Worm (Caenorhabditis elegans) whole organism, L4 larva: ENCODE data around the gene B0284.3.

ENCODE experiments used
- F44E2.7 ChIP-seq: fragments of 200-800 bp; sonication (Bioruptor generic); IDR thresholded peaks from 2 replicates; pipeline ENCODE4 v2.1.2; 2022; ENCODE audit warnings: missing genetic modification characterization, missing compliant biosample characterization
- F49E8.2 ChIP-seq: sonication (generic microtip); optimal IDR thresholded peaks from 2 replicates; lab custom pipeline; 2016; ENCODE audit warnings: missing compliant biosample characterization, mild to moderate bottlenecking, missing genetic modification characterization, borderline replicate concordance
- T20F7.1 ChIP-seq: fragments of 200-800 bp; sonication (Bioruptor generic); optimal IDR thresholded peaks from 2 replicates; lab custom pipeline; 2018; ENCODE audit warnings: mild to moderate bottlenecking, missing genetic modification characterization, missing compliant biosample characterization
- T26A8.4 ChIP-seq: fragments of 200-800 bp; sonication (Bioruptor generic); IDR thresholded peaks from 2 replicates; pipeline ENCODE4 v1.3.6; 2022; ENCODE audit warnings: missing genetic modification characterization, missing compliant biosample characterization
- Y48G9A.11 ChIP-seq: fragments of 200-800 bp; sonication (Bioruptor generic); IDR thresholded peaks from 2 replicates; pipeline ENCODE4 v1.3.6; 2022; ENCODE audit warnings: missing genetic modification reagents, missing genetic modification characterization, missing compliant biosample characterization
- Y75B8A.6 ChIP-seq: fragments of 200-800 bp; sonication (Bioruptor generic); IDR thresholded peaks from 2 replicates; pipeline ENCODE4 v1.3.6; 2022; ENCODE audit warnings: missing genetic modification reagents, missing genetic modification characterization, missing compliant biosample characterization
- ZK337.2 ChIP-seq: fragments of 200-800 bp; sonication (Bioruptor generic); IDR thresholded peaks from 2 replicates; pipeline ENCODE4 v1.3.6; 2022; ENCODE audit warnings: missing genetic modification reagents, missing genetic modification characterization, missing compliant biosample characterization
- aha-1 ChIP-seq: fragments of 150-350 bp; peaks from one replicate; lab custom pipeline; 2014; ENCODE audit warnings: missing biosample characterization, missing genetic modification characterization
- ama-1 ChIP-seq: fragments of 150-350 bp; optimal IDR thresholded peaks from 2 replicates; lab custom pipeline; 2014; ENCODE audit warnings: inconsistent platforms, mixed read lengths
- arid-1 ChIP-seq: fragments of 200-800 bp; sonication (Bioruptor generic); conservative IDR thresholded peaks from 2 replicates; pipeline ENCODE4 v1.3.6; 2022; ENCODE audit warnings: missing genetic modification reagents, missing genetic modification characterization, missing compliant biosample characterization
- attf-4 ChIP-seq: sonication (generic microtip); optimal IDR thresholded peaks from 3 replicates; lab custom pipeline; 2017; ENCODE audit warnings: missing biosample characterization, missing genetic modification characterization
- ceh-62 ChIP-seq: sonication (generic microtip); optimal IDR thresholded peaks from 2 replicates; lab custom pipeline; 2017; ENCODE audit warnings: missing biosample characterization, missing genetic modification characterization
- cey-2 ChIP-seq: sonication (generic microtip); optimal IDR thresholded peaks from 3 replicates; lab custom pipeline; 2017; ENCODE audit warnings: missing genetic modification characterization, mild to moderate bottlenecking, missing compliant biosample characterization, antibody characterized with exemption, borderline replicate concordance; ENCODE audit not compliant: insufficient read depth
- daf-16 ChIP-seq, 3 experiments: sonication (generic microtip); optimal IDR thresholded peaks; 2 replicates each; lab custom pipeline; 2016 to 2017; ENCODE audit warnings: missing genetic modification characterization in 3 of 3, missing genetic modification reagents in 3 of 3, mild to moderate bottlenecking in 2 of 3, missing compliant biosample characterization in 2 of 3, missing biosample characterization in 1 of 3, moderate library complexity in 1 of 3
- daf-8 ChIP-seq: fragments of 200-800 bp; sonication (Bioruptor generic); IDR thresholded peaks from 2 replicates; pipeline ENCODE4 v1.3.6; 2022; ENCODE audit warnings: missing genetic modification characterization, missing compliant biosample characterization
- dmd-8 ChIP-seq: fragments of 200-800 bp; sonication (Bioruptor generic); IDR thresholded peaks from 2 replicates; pipeline ENCODE4 v1.3.6; 2022; ENCODE audit warnings: missing genetic modification characterization, missing compliant biosample characterization
- duxl-1 ChIP-seq: sonication (generic microtip); optimal IDR thresholded peaks from 2 replicates; lab custom pipeline; 2016; ENCODE audit warnings: mild to moderate bottlenecking, missing genetic modification characterization, moderate library complexity, missing compliant biosample characterization; ENCODE audit not compliant: poor library complexity
- dve-1 ChIP-seq: sonication (generic microtip); optimal IDR thresholded peaks from 2 replicates; lab custom pipeline; 2017; ENCODE audit warnings: antibody characterized with exemption, mild to moderate bottlenecking, missing genetic modification characterization, missing compliant biosample characterization; ENCODE audit not compliant: insufficient read depth
- egl-27 ChIP-seq: sonication (generic microtip); optimal IDR thresholded peaks from 3 replicates; lab custom pipeline; 2017; ENCODE audit warnings: missing biosample characterization, missing genetic modification reagents, missing genetic modification characterization
- fos-1 ChIP-seq: fragments of 150-350 bp; optimal IDR thresholded peaks from 2 replicates; lab custom pipeline; 2014; ENCODE audit warnings: missing biosample characterization, missing genetic modification characterization
- gei-8 ChIP-seq: fragments of 200-800 bp; sonication (Bioruptor generic); optimal IDR thresholded peaks from 2 replicates; lab custom pipeline; 2018; ENCODE audit warnings: mild to moderate bottlenecking, missing genetic modification characterization, missing compliant biosample characterization
- hlh-11 ChIP-seq: fragments of 200-800 bp; sonication (Bioruptor generic); optimal IDR thresholded peaks from 2 replicates; lab custom pipeline; 2018; ENCODE audit warnings: mild to moderate bottlenecking, missing genetic modification characterization, missing compliant biosample characterization
- hlh-30 ChIP-seq: sonication (generic microtip); optimal IDR thresholded peaks from 2 replicates; lab custom pipeline; 2017; ENCODE audit warnings: antibody characterized with exemption, mild to moderate bottlenecking, missing genetic modification characterization, missing compliant biosample characterization; ENCODE audit not compliant: insufficient read depth
- hmg-1.1 ChIP-seq: fragments of 200-800 bp; sonication (Bioruptor generic); IDR thresholded peaks from 2 replicates; pipeline ENCODE4 v1.3.6; 2022; ENCODE audit warnings: missing genetic modification reagents, missing genetic modification characterization, missing compliant biosample characterization
- jun-1 ChIP-seq: fragments of 150-350 bp; optimal IDR thresholded peaks from 2 replicates; lab custom pipeline; 2014; ENCODE audit warnings: missing biosample characterization, missing genetic modification reagents, missing genetic modification characterization
- lin-1 ChIP-seq: fragments of 200-800 bp; sonication (Bioruptor generic); IDR thresholded peaks from 2 replicates; pipeline ENCODE4 v1.3.6; 2022; ENCODE audit warnings: missing genetic modification reagents, missing genetic modification characterization, missing compliant biosample characterization
- lin-15B ChIP-seq: fragments of 150-350 bp; sonication (generic microtip); optimal IDR thresholded peaks from 3 replicates; lab custom pipeline; 2014; ENCODE audit warnings: missing biosample characterization, missing genetic modification characterization
- lsy-2 ChIP-seq, 2 experiments: fragments of 150-350 bp in 1 of 2; sonication (generic microtip) in 1 of 2; optimal IDR thresholded peaks; 2 replicates each; lab custom pipeline; 2014 to 2017; ENCODE audit warnings: missing biosample characterization in 2 of 2, missing genetic modification characterization in 2 of 2
- mep-1 ChIP-seq: fragments of 150-350 bp; sonication (generic microtip); optimal IDR thresholded peaks from 3 replicates; lab custom pipeline; 2014; ENCODE audit warnings: missing biosample characterization, missing genetic modification characterization
- mxl-2 ChIP-seq: fragments of 200-800 bp; sonication (Bioruptor generic); conservative IDR thresholded peaks from 2 replicates; pipeline ENCODE4 v1.3.6; 2022; ENCODE audit warnings: missing genetic modification reagents, missing genetic modification characterization, missing compliant biosample characterization
- nhr-10 ChIP-seq: fragments of 150-350 bp; optimal IDR thresholded peaks from 2 replicates; lab custom pipeline; 2014; ENCODE audit warnings: missing biosample characterization, missing genetic modification characterization
- nhr-11 ChIP-seq: fragments of 150-350 bp; optimal IDR thresholded peaks from 2 replicates; lab custom pipeline; 2014; ENCODE audit warnings: missing biosample characterization, missing genetic modification characterization
- nhr-237 ChIP-seq: sonication (generic microtip); optimal IDR thresholded peaks from 2 replicates; lab custom pipeline; 2017; ENCODE audit warnings: missing biosample characterization, missing genetic modification characterization
- nhr-25 ChIP-seq: sonication (generic microtip); optimal IDR thresholded peaks from 2 replicates; lab custom pipeline; 2017; ENCODE audit warnings: missing genetic modification characterization, mild to moderate bottlenecking, missing compliant biosample characterization, antibody characterized with exemption, moderate library complexity, borderline replicate concordance; ENCODE audit not compliant: insufficient read depth
- nhr-28 ChIP-seq: fragments of 150-350 bp; optimal IDR thresholded peaks from 2 replicates; lab custom pipeline; 2014; ENCODE audit warnings: missing biosample characterization, missing genetic modification characterization
- nhr-42 ChIP-seq: fragments of 200-800 bp; sonication (Bioruptor generic); IDR thresholded peaks from 2 replicates; pipeline ENCODE4 v1.3.6; 2022; ENCODE audit warnings: missing genetic modification characterization, missing compliant biosample characterization
- nhr-48 ChIP-seq: sonication (generic microtip); optimal IDR thresholded peaks from 2 replicates; lab custom pipeline; 2016; ENCODE audit warnings: mild to moderate bottlenecking, missing genetic modification characterization, missing compliant biosample characterization
- nhr-6 ChIP-seq: fragments of 150-350 bp; optimal IDR thresholded peaks from 2 replicates; lab custom pipeline; 2014; ENCODE audit warnings: missing biosample characterization, missing genetic modification characterization
- nhr-76 ChIP-seq: fragments of 150-350 bp; optimal IDR thresholded peaks from 2 replicates; lab custom pipeline; 2014; ENCODE audit warnings: missing biosample characterization, missing genetic modification characterization
- nhr-77 ChIP-seq: fragments of 150-350 bp; optimal IDR thresholded peaks from 2 replicates; lab custom pipeline; 2014; ENCODE audit warnings: missing biosample characterization, missing genetic modification characterization
- pha-4 ChIP-seq, 2 experiments: fragments of 150-350 bp in 1 of 2; fragments of 200-800 bp in 1 of 2; sonication (Bioruptor generic) in 1 of 2; IDR thresholded peaks in 1 of 2; optimal IDR thresholded peaks in 1 of 2; 2 replicates each; pipeline versions ENCODE4 v1.3.6 to Lab custom; 2014 to 2022; ENCODE audit warnings: missing genetic modification characterization in 2 of 2, missing genetic modification reagents in 2 of 2, missing biosample characterization in 1 of 2, missing compliant biosample characterization in 1 of 2
- php-3 ChIP-seq: fragments of 200-800 bp; sonication (Bioruptor generic); IDR thresholded peaks from 2 replicates; pipeline ENCODE4 v1.3.6; 2022; ENCODE audit warnings: missing genetic modification reagents, missing genetic modification characterization, missing compliant biosample characterization
- rbr-2 ChIP-seq: sonication (generic microtip); optimal IDR thresholded peaks from 2 replicates; lab custom pipeline; 2016; ENCODE audit warnings: missing genotype, missing genetic modification characterization, missing compliant biosample characterization
- sdz-12 ChIP-seq: fragments of 200-800 bp; sonication (Bioruptor generic); optimal IDR thresholded peaks from 2 replicates; lab custom pipeline; 2018; ENCODE audit warnings: mild to moderate bottlenecking, missing genetic modification characterization, missing compliant biosample characterization
- set-16 ChIP-seq: fragments of 200-800 bp; sonication (Bioruptor generic); IDR thresholded peaks from 2 replicates; pipeline ENCODE4 v1.3.6; 2022; ENCODE audit warnings: missing genetic modification reagents, missing genetic modification characterization, missing compliant biosample characterization
- skn-1 ChIP-seq: fragments of 150-350 bp; optimal IDR thresholded peaks from 2 replicates; lab custom pipeline; 2014; ENCODE audit warnings: missing biosample characterization, missing genetic modification characterization
- snpc-1.2 ChIP-seq: fragments of 200-800 bp; sonication (Bioruptor generic); IDR thresholded peaks from 2 replicates; pipeline ENCODE4 v1.3.6; 2022; ENCODE audit warnings: missing genetic modification reagents, missing genetic modification characterization, missing compliant biosample characterization
- snpc-4 ChIP-seq: fragments of 150-350 bp; optimal IDR thresholded peaks from 2 replicates; lab custom pipeline; 2014; ENCODE audit warnings: missing biosample characterization, missing genetic modification characterization
- spr-1 ChIP-seq: sonication (generic microtip); optimal IDR thresholded peaks from 2 replicates; lab custom pipeline; 2016; ENCODE audit warnings: mild to moderate bottlenecking, missing genetic modification characterization, missing compliant biosample characterization
- ztf-7 ChIP-seq: fragments of 150-350 bp; optimal IDR thresholded peaks from 2 replicates; lab custom pipeline; 2014; ENCODE audit warnings: missing biosample characterization, missing genetic modification characterization

The B0284.3 gene

ce11 chrIII:4362332-4362731 lies 17.3 kb downstream of the B0284.3 start (continued):
- TF ChIP-seq nhr-25 (no peak), mxl-2 (GFP tag; lab: Robert Waterston, UW) (no peak), T26A8.4 (GFP tag; lab: Robert Waterston, UW) (no peak), daf-16 (GFP tag; optimal IDR thresholded peaks at IDR 0.05; lab: Kevin White, UChicago) (no peak), daf-16 (tag; optimal IDR thresholded peaks at IDR 0.05; lab: Kevin White, UChicago) (no peak), Y48G9A.11 (GFP tag; lab: Robert Waterston, UW) (peak; percentile 63; the same call in 1 of the 2 replicates), F49E8.2 (no peak), cey-2 (no peak), nhr-6 (tag; lab: Kevin White, UChicago) (no peak), set-16 (GFP tag; lab: Robert Waterston, UW) (no peak), dve-1 (tag; lab: Kevin White, UChicago) (peak; percentile 41), attf-4 (tag; lab: Kevin White, UChicago) (no peak), snpc-4 (no peak), nhr-77 (tag; lab: Kevin White, UChicago) (no peak), mep-1 (no peak), duxl-1 (peak; percentile 35), T20F7.1 (GFP tag; lab: Kevin White, UChicago) (no peak), nhr-11 (tag; lab: Kevin White, UChicago) (no peak), pha-4 (GFP tag; IDR thresholded peaks at IDR 0.05; lab: Robert Waterston, UW) (peak; percentile 46; the same call in 1 of the 2 replicates), pha-4 (tag; optimal IDR thresholded peaks at IDR 0.05; lab: Kevin White, UChicago) (no peak), arid-1 (GFP tag; lab: Robert Waterston, UW) (peak; percentile 63; the same call in 1 of the 2 replicates), rbr-2 (peak; percentile 12), snpc-1.2 (GFP tag; lab: Robert Waterston, UW) (0 out of 2 replicates have a peak, but pooled peaks have one; percentile 25), lin-1 (0 out of 2 replicates have a peak, but pooled peaks have one; percentile 20), ztf-7 (tag; lab: Kevin White, UChicago) (no peak), hlh-30 (tag; lab: Kevin White, UChicago) (peak; percentile 19), php-3 (GFP tag; lab: Robert Waterston, UW) (no peak), hlh-11 (peak; percentile 21), skn-1 (tag; lab: Kevin White, UChicago) (no peak), Y75B8A.6 (GFP tag; lab: Robert Waterston, UW) (no peak), daf-8 (GFP tag; lab: Robert Waterston, UW) (no peak), F44E2.7 (GFP tag; lab: Robert Waterston, UW) (0 out of 2 replicates have a peak, but pooled peaks have one; percentile 34), spr-1 (tag; lab: Kevin White, UChicago) (no peak), nhr-28 (tag; lab: Kevin White, UChicago) (no peak), ama-1 (lab: Kevin White, UChicago) (no peak), nhr-48 (no peak), lsy-2 (tag; optimal IDR thresholded peaks at IDR 0.05; lab: Kevin White, UChicago) (no peak), jun-1 (tag; lab: Kevin White, UChicago) (no peak), ZK337.2 (GFP tag; lab: Robert Waterston, UW) (no peak), aha-1 (tag; lab: Kevin White, UChicago) (no peak), fos-1 (tag; lab: Kevin White, UChicago) (no peak), dmd-8 (peak; percentile 69; the same call in 1 of the 2 replicates), gei-8 (GFP tag; lab: Kevin White, UChicago) (no peak), egl-27 (no peak), ceh-62 (tag; lab: Kevin White, UChicago) (no peak), nhr-42 (GFP tag; lab: Robert Waterston, UW) (no peak), nhr-237 (tag; lab: Kevin White, UChicago) (no peak), nhr-76 (no peak), lin-15B (no peak), sdz-12 (no peak), nhr-10 (tag; lab: Kevin White, UChicago) (no peak), hmg-1.1 (0 out of 2 replicates have a peak, but pooled peaks have one; percentile 36)
